Fruit fly (Drosophila melanogaster): Measurements from ENCODE around the gene mrva.
A peak's percentile ranks its signal among the peaks of the same experiment; 100 is the strongest.

The mrva gene

DNA sequence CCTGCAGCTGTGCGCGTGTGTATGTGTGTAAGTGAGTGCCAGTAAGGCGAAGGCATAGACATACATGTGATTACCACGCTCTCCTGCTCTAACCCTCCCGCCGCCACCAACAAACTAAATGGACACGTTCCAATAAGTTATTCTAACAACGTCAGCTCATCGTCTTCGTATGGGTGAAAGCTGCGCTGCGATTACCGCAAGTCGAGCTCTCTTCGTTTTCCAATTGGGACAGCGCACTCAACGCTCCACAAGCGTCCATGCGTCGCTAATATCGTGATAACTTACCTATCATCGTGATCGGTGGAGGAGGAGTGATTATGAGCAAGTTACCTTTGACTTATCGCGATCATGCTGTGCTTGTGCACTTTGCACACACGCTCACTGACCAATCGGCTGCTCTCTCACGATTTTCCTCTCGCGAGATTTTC is 32.5 kb upstream of the mrva start (continued):
- TF ChIP-seq net (GFP tag; optimal IDR thresholded peaks at IDR 0.05) = peak; percentile 35
- peak; percentile 64; the same call in 2 of the 3 replicates for TF ChIP-seq CG8119 (GFP tag; IDR thresholded peaks at IDR 0.05)
- no peak for TF ChIP-seq CG6792 (GFP tag; optimal IDR thresholded peaks at IDR 0.05)
- no peak for TF ChIP-seq fd59A (GFP tag; optimal IDR thresholded peaks at IDR 0.05)

- peak; percentile 38 for TF ChIP-seq CG34406 (GFP tag; optimal IDR thresholded peaks at IDR 0.05)
- TF ChIP-seq CG6854 (GFP tag; optimal IDR thresholded peaks at IDR 0.05) = no peak
- no peak for TF ChIP-seq Sox102F (GFP tag; optimal IDR thresholded peaks at IDR 0.05)
- TF ChIP-seq OdsH (GFP tag; optimal IDR thresholded peaks at IDR 0.05) = peak; percentile 50
- no peak for TF ChIP-seq CG11294 (GFP tag; IDR thresholded peaks at IDR 0.05)
- TF ChIP-seq CG9139 (GFP tag; optimal IDR thresholded peaks at IDR 0.05) = no peak
- TF ChIP-seq fkh (GFP tag; optimal IDR thresholded peaks at IDR 0.05) = peak; percentile 26
- TF ChIP-seq CG8119 (GFP tag; IDR thresholded peaks at IDR 0.05) = no peak; the same call in 2 of the 3 replicates
- no peak for TF ChIP-seq pdm3 (GFP tag; optimal IDR thresholded peaks at IDR 0.05)
- TF ChIP-seq Hr39 (GFP tag; optimal IDR thresholded peaks at IDR 0.05) = peak; percentile 39
- TF ChIP-seq Smox (GFP tag; optimal IDR thresholded peaks at IDR 0.05) = no peak
- TF ChIP-seq Hr4 (GFP tag; optimal IDR thresholded peaks at IDR 0.05) = no peak
- peak; percentile 34 for TF ChIP-seq CG31627 (GFP tag; optimal IDR thresholded peaks at IDR 0.05)
- no peak for TF ChIP-seq CG16779 (tag; optimal IDR thresholded peaks at IDR 0.05)
- TF ChIP-seq Hr38 (GFP tag; optimal IDR thresholded peaks at IDR 0.05) = no peak
- peak; percentile 20 for TF ChIP-seq Sox14 (GFP tag; optimal IDR thresholded peaks at IDR 0.05)
- TF ChIP-seq CG10631 (GFP tag; optimal IDR thresholded peaks at IDR 0.05) = peak; percentile 38
- TF ChIP-seq achi (GFP tag; optimal IDR thresholded peaks at IDR 0.05) = peak; percentile 49
- no peak for TF ChIP-seq lz (GFP tag; optimal IDR thresholded peaks at IDR 0.05)
- peak; percentile 2 for TF ChIP-seq CG11902 (GFP tag; optimal IDR thresholded peaks at IDR 0.05)
- no peak for TF ChIP-seq Blimp-1 (GFP tag; optimal IDR thresholded peaks at IDR 0.05)
- no peak for TF ChIP-seq net (GFP tag; optimal IDR thresholded peaks at IDR 0.05)
- TF ChIP-seq eg (GFP tag; IDR thresholded peaks at IDR 0.05) = peak; percentile 51; the same call in 2 of the 3 replicates
- peak; percentile 17 for TF ChIP-seq CG6808 (GFP tag; optimal IDR thresholded peaks at IDR 0.05)
- peak; percentile 34 for TF ChIP-seq Eip78C (GFP tag)
- peak; percentile 17 for TF ChIP-seq CG3919 (GFP tag; optimal IDR thresholded peaks at IDR 0.05)
- TF ChIP-seq CG4318 (GFP tag; optimal IDR thresholded peaks at IDR 0.05) = no peak
- peak; percentile 43 for TF ChIP-seq CG32006 (GFP tag; optimal IDR thresholded peaks at IDR 0.05)
- peak; percentile 16 for TF ChIP-seq esn (GFP tag; optimal IDR thresholded peaks at IDR 0.05)
- peak; percentile 56 for TF ChIP-seq CG8632 (GFP tag; optimal IDR thresholded peaks at IDR 0.05)
- no peak for TF ChIP-seq Ets21C (GFP tag; optimal IDR thresholded peaks at IDR 0.05)
- TF ChIP-seq CG3032 (tag; optimal IDR thresholded peaks at IDR 0.05) = peak; percentile 38
- peak; percentile 52 for TF ChIP-seq acj6 (GFP tag; optimal IDR thresholded peaks at IDR 0.05)
- peak; percentile 57 for TF ChIP-seq CG15336 (GFP tag; IDR thresholded peaks at IDR 0.05)
- TF ChIP-seq CG6792 (GFP tag; optimal IDR thresholded peaks at IDR 0.05) = peak; percentile 4
- TF ChIP-seq CG10669 (GFP tag; optimal IDR thresholded peaks at IDR 0.05) = no peak
- peak; percentile 56; the same call in 2 of the 3 replicates for TF ChIP-seq CG6163 (GFP tag; IDR thresholded peaks at IDR 0.05)
- TF ChIP-seq fd59A (GFP tag; optimal IDR thresholded peaks at IDR 0.05) = no peak
- TF ChIP-seq Eip93F (GFP tag; optimal IDR thresholded peaks at IDR 0.05) = peak; percentile 55
- peak; percentile 49 for TF ChIP-seq CG1621 (tag; optimal IDR thresholded peaks at IDR 0.05)
- peak; percentile 96 for TF ChIP-seq CG8319 (GFP tag; optimal IDR thresholded peaks at IDR 0.05)
- TF ChIP-seq vri (GFP tag; optimal IDR thresholded peaks at IDR 0.05) = peak; percentile 24
These were observed 31.7 kb upstream of the mrva start, which contains the start of gene Sec63 for dm6 chr3L:7360324-7360852. Gene Sec63 (plus strand): TSS chr3L:7360561.

All from whole organism, prepupa.